Worm (Caenorhabditis elegans) whole organism, L4 larva: ENCODE measurements around the gene nhr-68.

Experiments
- D1046.2 ChIP-seq: fragments of 200-800 bp; sonication (Bioruptor generic); IDR thresholded peaks from 2 replicates; pipeline ENCODE4 v1.3.6; 2022; ENCODE audit warnings: missing genetic modification characterization, missing compliant biosample characterization
- F26F4.8 ChIP-seq: fragments of 200-800 bp; sonication (Bioruptor generic); conservative IDR thresholded peaks from 2 replicates; pipeline ENCODE4 v1.3.6; 2022; ENCODE audit warnings: missing genetic modification characterization, missing compliant biosample characterization
- F49E8.2 ChIP-seq: sonication (generic microtip); optimal IDR thresholded peaks from 2 replicates; lab custom pipeline; 2016; ENCODE audit warnings: missing compliant biosample characterization, mild to moderate bottlenecking, missing genetic modification characterization, borderline replicate concordance
- T26A8.4 ChIP-seq: fragments of 200-800 bp; sonication (Bioruptor generic); IDR thresholded peaks from 2 replicates; pipeline ENCODE4 v1.3.6; 2022; ENCODE audit warnings: missing genetic modification characterization, missing compliant biosample characterization
- Y5F2A.4 ChIP-seq: fragments of 200-800 bp; sonication (Bioruptor generic); optimal IDR thresholded peaks from 2 replicates; lab custom pipeline; 2018; ENCODE audit warnings: mild to moderate bottlenecking, missing genetic modification characterization, missing compliant biosample characterization
- ZK546.5 ChIP-seq, 2 experiments: sonication (generic microtip); optimal IDR thresholded peaks; 2 replicates each; lab custom pipeline; 2017; ENCODE audit warnings: missing biosample characterization in 2 of 2, missing genetic modification characterization in 2 of 2
- aha-1 ChIP-seq: fragments of 150-350 bp; peaks from one replicate; lab custom pipeline; 2014; ENCODE audit warnings: missing biosample characterization, missing genetic modification characterization
- ceh-20 ChIP-seq: fragments of 200-800 bp; sonication (Bioruptor generic); IDR thresholded peaks from 2 replicates; pipeline ENCODE4 v1.3.6; 2022; ENCODE audit warnings: missing genetic modification reagents, missing genetic modification characterization, missing compliant biosample characterization
- ceh-32 ChIP-seq: sonication (generic microtip); optimal IDR thresholded peaks from 2 replicates; lab custom pipeline; 2016; ENCODE audit warnings: mild to moderate bottlenecking, missing genetic modification characterization, missing compliant biosample characterization; ENCODE audit not compliant: poor library complexity
- ceh-62 ChIP-seq: sonication (generic microtip); optimal IDR thresholded peaks from 2 replicates; lab custom pipeline; 2017; ENCODE audit warnings: missing biosample characterization, missing genetic modification characterization
- ces-1 ChIP-seq: fragments of 150-350 bp; sonication (generic microtip); optimal IDR thresholded peaks from 4 replicates; lab custom pipeline; 2014; ENCODE audit warnings: missing biosample characterization, missing genetic modification reagents, missing genetic modification characterization
- daf-12 ChIP-seq: fragments of 150-350 bp; optimal IDR thresholded peaks from 2 replicates; lab custom pipeline; 2014; ENCODE audit warnings: missing biosample characterization, missing genetic modification reagents, missing genetic modification characterization
- dmd-6 ChIP-seq: fragments of 200-800 bp; sonication (Bioruptor generic); IDR thresholded peaks from 2 replicates; pipeline ENCODE4 v1.3.6; 2022; ENCODE audit warnings: missing genetic modification reagents, missing genetic modification characterization, missing compliant biosample characterization
- dpl-1 ChIP-seq: fragments of 150-350 bp; optimal IDR thresholded peaks from 2 replicates; lab custom pipeline; 2014; ENCODE audit warnings: missing biosample characterization, missing genetic modification reagents, missing genetic modification characterization
- duxl-1 ChIP-seq: sonication (generic microtip); optimal IDR thresholded peaks from 2 replicates; lab custom pipeline; 2016; ENCODE audit warnings: mild to moderate bottlenecking, missing genetic modification characterization, moderate library complexity, missing compliant biosample characterization; ENCODE audit not compliant: poor library complexity
- dve-1 ChIP-seq: sonication (generic microtip); optimal IDR thresholded peaks from 2 replicates; lab custom pipeline; 2017; ENCODE audit warnings: antibody characterized with exemption, mild to moderate bottlenecking, missing genetic modification characterization, missing compliant biosample characterization; ENCODE audit not compliant: insufficient read depth
- hlh-11 ChIP-seq: fragments of 200-800 bp; sonication (Bioruptor generic); optimal IDR thresholded peaks from 2 replicates; lab custom pipeline; 2018; ENCODE audit warnings: mild to moderate bottlenecking, missing genetic modification characterization, missing compliant biosample characterization
- hlh-30 ChIP-seq: sonication (generic microtip); optimal IDR thresholded peaks from 2 replicates; lab custom pipeline; 2017; ENCODE audit warnings: antibody characterized with exemption, mild to moderate bottlenecking, missing genetic modification characterization, missing compliant biosample characterization; ENCODE audit not compliant: insufficient read depth
- hmg-1.1 ChIP-seq: fragments of 200-800 bp; sonication (Bioruptor generic); IDR thresholded peaks from 2 replicates; pipeline ENCODE4 v1.3.6; 2022; ENCODE audit warnings: missing genetic modification reagents, missing genetic modification characterization, missing compliant biosample characterization
- lim-7 ChIP-seq: fragments of 200-800 bp; sonication (Bioruptor generic); IDR thresholded peaks from 2 replicates; pipeline ENCODE4 v1.3.6; 2022; ENCODE audit warnings: missing genetic modification characterization, missing compliant biosample characterization
- lin-13 ChIP-seq: fragments of 150-350 bp; optimal IDR thresholded peaks from 2 replicates; lab custom pipeline; 2014; ENCODE audit warnings: missing biosample characterization, missing genetic modification reagents, missing genetic modification characterization
- lir-3 ChIP-seq: sonication (generic microtip); optimal IDR thresholded peaks from 2 replicates; lab custom pipeline; 2016; ENCODE audit warnings: mild to moderate bottlenecking, missing genetic modification characterization, missing compliant biosample characterization
- lsy-2 ChIP-seq, 2 experiments: fragments of 150-350 bp in 1 of 2; sonication (generic microtip) in 1 of 2; optimal IDR thresholded peaks; 2 replicates each; lab custom pipeline; 2014 to 2017; ENCODE audit warnings: missing biosample characterization in 2 of 2, missing genetic modification characterization in 2 of 2
- madf-5 ChIP-seq, 2 experiments: fragments of 200-800 bp; sonication (Bioruptor generic); IDR thresholded peaks; 2 replicates each; pipeline ENCODE4 v1.3.6; 2022; ENCODE audit warnings: missing compliant biosample characterization in 2 of 2, missing genetic modification characterization in 2 of 2
- madf-9 ChIP-seq: fragments of 200-800 bp; sonication (Bioruptor generic); conservative IDR thresholded peaks from 2 replicates; pipeline ENCODE4 v1.3.6; 2022; ENCODE audit warnings: missing genetic modification reagents, missing genetic modification characterization, missing compliant biosample characterization
- mep-1 ChIP-seq: fragments of 150-350 bp; sonication (generic microtip); optimal IDR thresholded peaks from 3 replicates; lab custom pipeline; 2014; ENCODE audit warnings: missing biosample characterization, missing genetic modification characterization
- mes-2 ChIP-seq: sonication (generic microtip); optimal IDR thresholded peaks from 2 replicates; lab custom pipeline; 2016; ENCODE audit warnings: missing genotype, mild to moderate bottlenecking, missing genetic modification characterization, missing compliant biosample characterization; ENCODE audit not compliant: poor library complexity, severe bottlenecking
- mxl-3 ChIP-seq: fragments of 200-800 bp; sonication (Bioruptor generic); optimal IDR thresholded peaks from 2 replicates; lab custom pipeline; 2018; ENCODE audit warnings: mild to moderate bottlenecking, missing genetic modification characterization, missing compliant biosample characterization
- nhr-10 ChIP-seq: fragments of 150-350 bp; optimal IDR thresholded peaks from 2 replicates; lab custom pipeline; 2014; ENCODE audit warnings: missing biosample characterization, missing genetic modification characterization
- nhr-102 ChIP-seq: sonication (generic microtip); optimal IDR thresholded peaks from 2 replicates; lab custom pipeline; 2016; ENCODE audit warnings: mild to moderate bottlenecking, missing genetic modification characterization, moderate library complexity, missing compliant biosample characterization
- nhr-111 ChIP-seq: fragments of 200-800 bp; sonication (Bioruptor generic); optimal IDR thresholded peaks from 2 replicates; lab custom pipeline; 2018; ENCODE audit warnings: mild to moderate bottlenecking, missing genetic modification characterization, missing compliant biosample characterization
- nhr-25 ChIP-seq: sonication (generic microtip); optimal IDR thresholded peaks from 2 replicates; lab custom pipeline; 2017; ENCODE audit warnings: missing genetic modification characterization, mild to moderate bottlenecking, missing compliant biosample characterization, antibody characterized with exemption, moderate library complexity, borderline replicate concordance; ENCODE audit not compliant: insufficient read depth
- nhr-28 ChIP-seq: fragments of 150-350 bp; optimal IDR thresholded peaks from 2 replicates; lab custom pipeline; 2014; ENCODE audit warnings: missing biosample characterization, missing genetic modification characterization
- nhr-41 ChIP-seq: fragments of 200-800 bp; sonication (Bioruptor generic); IDR thresholded peaks from 2 replicates; pipeline ENCODE4 v1.3.6; 2022; ENCODE audit warnings: missing genetic modification reagents, missing genetic modification characterization, missing compliant biosample characterization
- nhr-42 ChIP-seq: fragments of 200-800 bp; sonication (Bioruptor generic); IDR thresholded peaks from 2 replicates; pipeline ENCODE4 v1.3.6; 2022; ENCODE audit warnings: missing genetic modification characterization, missing compliant biosample characterization
- nhr-76 ChIP-seq: fragments of 150-350 bp; optimal IDR thresholded peaks from 2 replicates; lab custom pipeline; 2014; ENCODE audit warnings: missing biosample characterization, missing genetic modification characterization
- pha-4 ChIP-seq, 2 experiments: fragments of 150-350 bp in 1 of 2; fragments of 200-800 bp in 1 of 2; sonication (Bioruptor generic) in 1 of 2; IDR thresholded peaks in 1 of 2; optimal IDR thresholded peaks in 1 of 2; 2 replicates each; pipeline versions ENCODE4 v1.3.6 to Lab custom; 2014 to 2022; ENCODE audit warnings: missing genetic modification characterization in 2 of 2, missing genetic modification reagents in 2 of 2, missing biosample characterization in 1 of 2, missing compliant biosample characterization in 1 of 2
- php-3 ChIP-seq: fragments of 200-800 bp; sonication (Bioruptor generic); IDR thresholded peaks from 2 replicates; pipeline ENCODE4 v1.3.6; 2022; ENCODE audit warnings: missing genetic modification reagents, missing genetic modification characterization, missing compliant biosample characterization
- rbr-2 ChIP-seq: sonication (generic microtip); optimal IDR thresholded peaks from 2 replicates; lab custom pipeline; 2016; ENCODE audit warnings: missing genotype, missing genetic modification characterization, missing compliant biosample characterization
- sdz-12 ChIP-seq: fragments of 200-800 bp; sonication (Bioruptor generic); optimal IDR thresholded peaks from 2 replicates; lab custom pipeline; 2018; ENCODE audit warnings: mild to moderate bottlenecking, missing genetic modification characterization, missing compliant biosample characterization
- skn-1 ChIP-seq: fragments of 150-350 bp; optimal IDR thresholded peaks from 2 replicates; lab custom pipeline; 2014; ENCODE audit warnings: missing biosample characterization, missing genetic modification characterization
- unc-62 ChIP-seq, 3 experiments: fragments of 150-350 bp in 1 of 3; sonication (generic microtip); optimal IDR thresholded peaks in 2 of 3; peaks in 1 of 3; 1 replicate in 1 of 3; 2 replicates in 2 of 3; lab custom pipeline; 2014 to 2017; ENCODE audit warnings: missing biosample characterization in 3 of 3, missing genetic modification characterization in 3 of 3, missing genetic modification reagents in 3 of 3, missing genotype in 1 of 3
- ztf-11 ChIP-seq: fragments of 150-350 bp; optimal IDR thresholded peaks from 2 replicates; lab custom pipeline; 2014; ENCODE audit warnings: missing biosample characterization, missing genetic modification characterization
- ztf-7 ChIP-seq: fragments of 150-350 bp; optimal IDR thresholded peaks from 2 replicates; lab custom pipeline; 2014; ENCODE audit warnings: missing biosample characterization, missing genetic modification characterization

nhr-68 gene

ce11 chrV:11614805-11615497, 41.7 kb downstream of the nhr-68 start (continued):
- no peak for TF ChIP-seq nhr-102 (tag; lab: Kevin White, UChicago)
- TF ChIP-seq T26A8.4 = no peak
- TF ChIP-seq madf-5 (GFP tag; IDR thresholded peaks at IDR 0.05; lab: Robert Waterston, UW) = no peak
- no peak for TF ChIP-seq duxl-1
- TF ChIP-seq mep-1 (tag; lab: Kevin White, UChicago) = peak; percentile 26
- no peak for TF ChIP-seq nhr-111
- peak; percentile 76 for TF ChIP-seq hlh-30 (tag; lab: Kevin White, UChicago)
- TF ChIP-seq nhr-76 (tag; lab: Kevin White, UChicago) = no peak
- peak; percentile 81 for TF ChIP-seq dve-1 (tag; lab: Kevin White, UChicago)
- TF ChIP-seq hmg-1.1 = no peak
- TF ChIP-seq hlh-11 = peak; percentile 52
- no peak for TF ChIP-seq sdz-12 (GFP tag; lab: Kevin White, UChicago)
- no peak for TF ChIP-seq F26F4.8 (GFP tag; lab: Robert Waterston, UW)
- no peak for TF ChIP-seq ztf-7 (tag; lab: Kevin White, UChicago)
- no peak for TF ChIP-seq mes-2 (tag; lab: Kevin White, UChicago)
- TF ChIP-seq madf-9 = no peak
- peak; percentile 93 for TF ChIP-seq aha-1 (tag; lab: Kevin White, UChicago)
- no peak for TF ChIP-seq nhr-10 (tag; lab: Kevin White, UChicago)
- TF ChIP-seq lir-3 (tag; lab: Kevin White, UChicago) = no peak
- no peak for TF ChIP-seq lin-13 (GFP tag; lab: Kevin White, UChicago)
- peak; percentile 85 for TF ChIP-seq nhr-25
- no peak for TF ChIP-seq Y5F2A.4 (GFP tag; lab: Kevin White, UChicago)
- TF ChIP-seq ZK546.5 (tag; optimal IDR thresholded peaks at IDR 0.05; lab: Kevin White, UChicago) = no peak
- no peak for TF ChIP-seq ces-1 (GFP tag; lab: Kevin White, UChicago)
- no peak for TF ChIP-seq skn-1 (tag; lab: Kevin White, UChicago)
- TF ChIP-seq mxl-3 = peak; percentile 50
- no peak for TF ChIP-seq dpl-1 (GFP tag; lab: Kevin White, UChicago)
- no peak for TF ChIP-seq ceh-20 (GFP tag; lab: Robert Waterston, UW)
- TF ChIP-seq ceh-32 = no peak
- no peak for TF ChIP-seq ztf-11 (tag; lab: Kevin White, UChicago)
- TF ChIP-seq lim-7 (GFP tag; lab: Robert Waterston, UW) = no peak
- TF ChIP-seq dmd-6 (GFP tag; lab: Robert Waterston, UW) = peak; percentile 85
- TF ChIP-seq nhr-41 (GFP tag; lab: Robert Waterston, UW) = no peak
- 0 out of 2 replicates have a peak, but pooled peaks have one; percentile 16 for TF ChIP-seq php-3
- no peak for TF ChIP-seq F49E8.2 (tag; lab: Kevin White, UChicago)
- TF ChIP-seq daf-12 (tag; lab: Kevin White, UChicago) = no peak

ce11 chrV:11615948-11616681, 42.9 kb downstream of the nhr-68 start, which contains the start of gene nlp-24:
nlp-24 (plus strand) TSS chrV:11616376.
- TF ChIP-seq hlh-11 (peak; percentile 22), dmd-6 (GFP tag; lab: Robert Waterston, UW) (peak; percentile 45), dve-1 (tag; lab: Kevin White, UChicago) (peak; percentile 36), nhr-25 (peak; percentile 79), mes-2 (tag; lab: Kevin White, UChicago) (peak; percentile 14), ceh-62 (tag; lab: Kevin White, UChicago) (no peak), D1046.2 (GFP tag; lab: Robert Waterston, UW) (no peak), rbr-2 (tag; lab: Kevin White, UChicago) (peak; percentile 5), nhr-76 (tag; lab: Kevin White, UChicago) (peak; percentile 16), lsy-2 (tag; optimal IDR thresholded peaks at IDR 0.05; lab: Kevin White, UChicago) (peak in 1 of 2 experiments; percentile 4), mxl-3 (no peak), nhr-28 (peak; percentile 40), pha-4 (GFP tag; IDR thresholded peaks at IDR 0.05; lab: Robert Waterston, UW) (no peak), pha-4 (tag; optimal IDR thresholded peaks at IDR 0.05; lab: Kevin White, UChicago) (no peak), hlh-30 (tag; lab: Kevin White, UChicago) (peak; percentile 30), unc-62 (GFP tag; optimal IDR thresholded peaks at IDR 0.05 in 1 of 2; lab: Kevin White, UChicago) (no peak), unc-62 (tag; optimal IDR thresholded peaks at IDR 0.05; lab: Kevin White, UChicago) (peak; percentile 7), nhr-42 (GFP tag; lab: Robert Waterston, UW) (peak; percentile 37; the same call in 1 of the 2 replicates)
